Fruit fly (Drosophila melanogaster) ovary, adult (tissue): ENCODE measurements around the gene SmydA-2.
A peak's percentile ranks its signal among the peaks of the same experiment; 100 is the strongest.

ENCODE experiments used
- CG17801 ChIP-seq: fragments of 200-800 bp; optimal IDR thresholded peaks from 2 replicates; lab custom pipeline; 2019; ENCODE audit warnings: missing biosample characterization, mild to moderate bottlenecking, missing genetic modification characterization, moderate library complexity; ENCODE audit not compliant: partially characterized antibody

SmydA-2 gene

dm6 chr3L:19003220-19003619 lies at the start of gene SmydA-2:
Gene SmydA-2 (minus strand): TSS chr3L:19003252.
- no peak for TF ChIP-seq CG17801 (GFP tag; lab: Kevin White, UChicago)

dm6 chr3L:19051926-19052325 lies 48.9 kb upstream of the SmydA-2 start, which contains the start of gene Acp76A:
Gene Acp76A (minus strand): TSS chr3L:19052026.
- TF ChIP-seq CG17801 (GFP tag; lab: Kevin White, UChicago) = no peak

dm6 chr3L:19049669-19050510 lies 46.8 kb upstream of the SmydA-2 start:
- TF ChIP-seq CG17801 (GFP tag; lab: Kevin White, UChicago) = no peak

dm6 chr3L:19048761-19049160 lies 45.7 kb upstream of the SmydA-2 start:
- TF ChIP-seq CG17801 (GFP tag; lab: Kevin White, UChicago) = no peak

dm6 chr3L:19048257-19048656 lies 45.2 kb upstream of the SmydA-2 start:
- no peak for TF ChIP-seq CG17801 (GFP tag; lab: Kevin White, UChicago)

dm6 chr3L:19046389-19047042 lies 43.5 kb upstream of the SmydA-2 start:
- TF ChIP-seq CG17801 (GFP tag; lab: Kevin White, UChicago) = no peak

- peak; percentile 18 for TF ChIP-seq CG17801 (GFP tag; lab: Kevin White, UChicago)
These were observed 42.4 kb upstream of the SmydA-2 start, which contains the start of gene nkd for dm6 chr3L:19045299-19046025. Gene nkd (minus strand): TSS chr3L:19045449.

dm6 chr3L:19044589-19045298 lies 41.7 kb upstream of the SmydA-2 start:
- TF ChIP-seq CG17801 (GFP tag; lab: Kevin White, UChicago) = peak; percentile 67

- no peak for TF ChIP-seq CG17801 (GFP tag; lab: Kevin White, UChicago)
These were observed 40.5 kb upstream of the SmydA-2 start for dm6 chr3L:19043464-19044034.

- no peak for TF ChIP-seq CG17801 (GFP tag; lab: Kevin White, UChicago)
These were observed 39.4 kb upstream of the SmydA-2 start for dm6 chr3L:19042501-19042900.

dm6 chr3L:19041665-19042385 lies 38.8 kb upstream of the SmydA-2 start:
- no peak for TF ChIP-seq CG17801 (GFP tag; lab: Kevin White, UChicago)

dm6 chr3L:19041161-19041560 lies 38.1 kb upstream of the SmydA-2 start:
- TF ChIP-seq CG17801 (GFP tag; lab: Kevin White, UChicago) = no peak

- TF ChIP-seq CG17801 (GFP tag; lab: Kevin White, UChicago) = no peak
These were observed 37.1 kb upstream of the SmydA-2 start for dm6 chr3L:19040155-19040644.
